Worm (Caenorhabditis elegans): ENCODE data around the gene C16C8.5.
"Not testable (repeated sequence)": the region's sequence is repeated elsewhere in the genome, so short reads cannot be mapped to it uniquely, and the experiment has no call there.

The C16C8.5 gene

ce11 chrII:3460048-3460447 lies 14.9 kb upstream of the C16C8.5 start, which contains the start of gene C16C8.7:
C16C8.7 (minus strand) TSS chrII:3460148.
- TF ChIP-seq him-1 (tag; optimal IDR thresholded peaks at IDR 0.05) (no peak), W03F9.2 (tag; optimal IDR thresholded peaks at IDR 0.05) (no peak), dao-5 (tag; optimal IDR thresholded peaks at IDR 0.05) (no peak)

ce11 chrII:3459199-3459598 lies 14.0 kb upstream of the C16C8.5 start:
- no peak for TF ChIP-seq dao-5 (tag; optimal IDR thresholded peaks at IDR 0.05)
- no peak for TF ChIP-seq W03F9.2 (tag; optimal IDR thresholded peaks at IDR 0.05)
- TF ChIP-seq him-1 (tag; optimal IDR thresholded peaks at IDR 0.05), result no peak

ce11 chrII:3458209-3458608 lies 13.0 kb upstream of the C16C8.5 start, which contains the start of the genes C16C8.26 and C16C8.19:
C16C8.26 (minus strand) TSS chrII:3458309.
C16C8.19 (plus strand) TSS chrII:3458487.
- no peak for TF ChIP-seq dao-5 (tag; optimal IDR thresholded peaks at IDR 0.05)
- TF ChIP-seq him-1 (tag; optimal IDR thresholded peaks at IDR 0.05), result no peak
- TF ChIP-seq W03F9.2 (tag; optimal IDR thresholded peaks at IDR 0.05), result no peak

ce11 chrII:3453521-3453920 lies 8.3 kb upstream of the C16C8.5 start, which contains the start of gene C16C8.11:
C16C8.11 (plus strand) TSS chrII:3453708.
- TF ChIP-seq dao-5 (tag; optimal IDR thresholded peaks at IDR 0.05), result no peak
- no peak for TF ChIP-seq W03F9.2 (tag; optimal IDR thresholded peaks at IDR 0.05)
- TF ChIP-seq him-1 (tag; optimal IDR thresholded peaks at IDR 0.05), result no peak

ce11 chrII:3452421-3452820 lies 7.2 kb upstream of the C16C8.5 start, which contains the start of gene C16C8.12:
C16C8.12 (plus strand) TSS chrII:3452721.
- TF ChIP-seq him-1 (tag; optimal IDR thresholded peaks at IDR 0.05) (no peak), W03F9.2 (tag; optimal IDR thresholded peaks at IDR 0.05) (no peak), dao-5 (tag; optimal IDR thresholded peaks at IDR 0.05) (no peak)

- TF ChIP-seq dao-5, him-1, W03F9.2 (tag; optimal IDR thresholded peaks at IDR 0.05): not testable (repeated sequence)
Observed at ce11 chrII:3449514-3449913, 4.3 kb upstream of the C16C8.5 start, which contains the start of gene C16C8.14. C16C8.14 (plus strand) TSS chrII:3449814.

- TF ChIP-seq him-1 (tag; optimal IDR thresholded peaks at IDR 0.05), result no peak
- no peak for TF ChIP-seq dao-5 (tag; optimal IDR thresholded peaks at IDR 0.05)
- TF ChIP-seq W03F9.2 (tag; optimal IDR thresholded peaks at IDR 0.05), result no peak
Observed at ce11 chrII:3448776-3449280, 3.6 kb upstream of the C16C8.5 start, which contains the start of gene C16C8.25. C16C8.25 (plus strand) TSS chrII:3449230.

- TF ChIP-seq dao-5 (tag; optimal IDR thresholded peaks at IDR 0.05), result no peak
Observed at ce11 chrII:3447906-3448305, 2.7 kb upstream of the C16C8.5 start, which contains the start of gene C16C8.21. C16C8.21 (plus strand) TSS chrII:3448206.

- TF ChIP-seq him-1 (tag; optimal IDR thresholded peaks at IDR 0.05), result no peak
- TF ChIP-seq dao-5 (tag; optimal IDR thresholded peaks at IDR 0.05), result no peak
- TF ChIP-seq W03F9.2 (tag; optimal IDR thresholded peaks at IDR 0.05), result no peak
Observed at ce11 chrII:3446647-3447046, 1.5 kb upstream of the C16C8.5 start, which contains the start of the genes C16C8.20 and gldi-6. C16C8.20 (plus strand) TSS chrII:3446947. gldi-6 (plus strand) TSS chrII:3446947.

- no peak for TF ChIP-seq W03F9.2 (tag; optimal IDR thresholded peaks at IDR 0.05)
- TF ChIP-seq him-1 (tag; optimal IDR thresholded peaks at IDR 0.05), result no peak
- no peak for TF ChIP-seq dao-5 (tag; optimal IDR thresholded peaks at IDR 0.05)
Observed at ce11 chrII:3444280-3444679, 905 bp downstream of the C16C8.5 start, which contains the start of gene C16C8.4. C16C8.4 (minus strand) TSS chrII:3444380.

- no peak for TF ChIP-seq him-1 (tag; optimal IDR thresholded peaks at IDR 0.05)
- TF ChIP-seq dao-5 (tag; optimal IDR thresholded peaks at IDR 0.05), result no peak
- no peak for TF ChIP-seq W03F9.2 (tag; optimal IDR thresholded peaks at IDR 0.05)
Observed at ce11 chrII:3443154-3443553, 2.0 kb downstream of the C16C8.5 start, which contains the start of gene C16C8.22. C16C8.22 (minus strand) TSS chrII:3443254.

- TF ChIP-seq W03F9.2 (tag; optimal IDR thresholded peaks at IDR 0.05) (no peak), him-1 (tag; optimal IDR thresholded peaks at IDR 0.05) (no peak), dao-5 (tag; optimal IDR thresholded peaks at IDR 0.05) (no peak)
Observed at ce11 chrII:3441377-3441776, 3.8 kb downstream of the C16C8.5 start, which contains the start of gene C16C8.27. C16C8.27 (plus strand) TSS chrII:3441677.

ce11 chrII:3440641-3440926 lies 4.6 kb downstream of the C16C8.5 start, which contains the start of gene C16C8.17:
C16C8.17 (plus strand) TSS chrII:3440827.
- TF ChIP-seq dao-5 (tag; optimal IDR thresholded peaks at IDR 0.05) (no peak), W03F9.2 (tag; optimal IDR thresholded peaks at IDR 0.05) (no peak), him-1 (tag; optimal IDR thresholded peaks at IDR 0.05) (no peak)

- no peak for TF ChIP-seq W03F9.2 (tag; optimal IDR thresholded peaks at IDR 0.05)
- no peak for TF ChIP-seq him-1 (tag; optimal IDR thresholded peaks at IDR 0.05)
- TF ChIP-seq dao-5 (tag; optimal IDR thresholded peaks at IDR 0.05), result no peak
Observed at ce11 chrII:3439842-3440640, 5.1 kb downstream of the C16C8.5 start.

Measured in whole organism, L4/young adult.